Worm (Caenorhabditis elegans) whole organism, young adult: ENCODE results near the gene him-14.

Experiments
- B0035.1 ChIP-seq: sonication (generic microtip); optimal IDR thresholded peaks from 2 replicates; lab custom pipeline; 2016; ENCODE audit warnings: missing genetic modification characterization, mild to moderate bottlenecking, missing compliant biosample characterization, missing genotype, missing genetic modification reagents
- B0261.1 ChIP-seq: sonication (generic microtip); optimal IDR thresholded peaks from 2 replicates; lab custom pipeline; 2016; ENCODE audit warnings: mild to moderate bottlenecking, missing genetic modification characterization, moderate library complexity, missing compliant biosample characterization
- B0336.3 ChIP-seq: fragments of 200-800 bp; sonication (Bioruptor generic); IDR thresholded peaks from 2 replicates; pipeline ENCODE4 v1.3.6; 2022; ENCODE audit warnings: missing genetic modification characterization, missing compliant biosample characterization
- D2030.7 ChIP-seq: fragments of 200-800 bp; sonication (Bioruptor generic); IDR thresholded peaks from 2 replicates; pipeline ENCODE4 v1.3.6; 2022; ENCODE audit warnings: missing genetic modification reagents, missing genetic modification characterization, missing compliant biosample characterization
- F23B12.7 ChIP-seq: sonication (generic microtip); optimal IDR thresholded peaks from 2 replicates; lab custom pipeline; 2017; ENCODE audit warnings: missing genetic modification characterization, mild to moderate bottlenecking, missing compliant biosample characterization, antibody characterized with exemption, moderate library complexity; ENCODE audit not compliant: insufficient read depth
- F33H1.4 ChIP-seq: fragments of 200-800 bp; sonication (Bioruptor generic); IDR thresholded peaks from 2 replicates; pipeline ENCODE4 v1.3.6; 2022; ENCODE audit warnings: missing genetic modification reagents, missing genetic modification characterization, missing compliant biosample characterization
- F49E8.2 ChIP-seq: sonication (generic microtip); optimal IDR thresholded peaks from 3 replicates; lab custom pipeline; 2017; ENCODE audit warnings: missing genetic modification characterization, mild to moderate bottlenecking, missing compliant biosample characterization, antibody characterized with exemption, moderate library complexity; ENCODE audit not compliant: insufficient read depth
- K12H6.12 ChIP-seq: fragments of 200-800 bp; sonication (Bioruptor generic); optimal IDR thresholded peaks from 2 replicates; lab custom pipeline; 2018; ENCODE audit warnings: mild to moderate bottlenecking, missing genetic modification characterization, missing compliant biosample characterization
- Y53G8AR.9 ChIP-seq: fragments of 200-800 bp; sonication (Bioruptor generic); conservative IDR thresholded peaks from 2 replicates; pipeline ENCODE4 v1.3.6; 2022; ENCODE audit warnings: missing genetic modification reagents, missing genetic modification characterization, missing compliant biosample characterization
- Y95B8A.8 ChIP-seq: fragments of 200-800 bp; sonication (Bioruptor generic); IDR thresholded peaks from 2 replicates; pipeline ENCODE4 v1.3.6; 2022; ENCODE audit warnings: missing genetic modification reagents, missing genetic modification characterization, missing compliant biosample characterization
- attf-3 ChIP-seq: fragments of 200-800 bp; sonication (Bioruptor generic); conservative IDR thresholded peaks from 2 replicates; pipeline ENCODE4 v1.3.6; 2022; ENCODE audit warnings: missing genetic modification reagents, missing genetic modification characterization, missing compliant biosample characterization
- attf-5 ChIP-seq: fragments of 200-800 bp; sonication (Bioruptor generic); optimal IDR thresholded peaks from 2 replicates; lab custom pipeline; 2018; ENCODE audit warnings: mild to moderate bottlenecking, missing genetic modification characterization, missing compliant biosample characterization
- attf-6 ChIP-seq: fragments of 200-800 bp; sonication (Bioruptor generic); IDR thresholded peaks from 2 replicates; pipeline ENCODE4 v1.3.6; 2022; ENCODE audit warnings: missing genetic modification reagents, missing genetic modification characterization, missing compliant biosample characterization
- bed-2 ChIP-seq: fragments of 200-800 bp; sonication (Bioruptor generic); IDR thresholded peaks from 2 replicates; pipeline ENCODE4 v1.3.6; 2022; ENCODE audit warnings: missing genetic modification reagents, missing genetic modification characterization, missing compliant biosample characterization
- ceh-27 ChIP-seq: fragments of 200-800 bp; sonication (Bioruptor generic); optimal IDR thresholded peaks from 2 replicates; lab custom pipeline; 2018; ENCODE audit warnings: mild to moderate bottlenecking, missing genetic modification characterization, moderate library complexity, missing compliant biosample characterization
- ceh-40 ChIP-seq: fragments of 200-800 bp; sonication (Bioruptor generic); IDR thresholded peaks from 2 replicates; pipeline ENCODE4 v1.3.6; 2022; ENCODE audit warnings: missing genetic modification characterization, missing compliant biosample characterization
- ceh-58 ChIP-seq: fragments of 200-800 bp; sonication (Bioruptor generic); IDR thresholded peaks from 2 replicates; pipeline ENCODE4 v1.3.6; 2022; ENCODE audit warnings: missing genetic modification characterization, missing compliant biosample characterization
- ceh-91 ChIP-seq: fragments of 200-800 bp; sonication (Bioruptor generic); IDR thresholded peaks from 2 replicates; pipeline ENCODE4 v1.3.6; 2022; ENCODE audit warnings: missing genetic modification reagents, missing genetic modification characterization, missing compliant biosample characterization
- dox-1 ChIP-seq: fragments of 200-800 bp; sonication (Bioruptor generic); IDR thresholded peaks from 2 replicates; pipeline ENCODE4 v1.3.6; 2022; ENCODE audit warnings: missing genetic modification reagents, missing genetic modification characterization, missing compliant biosample characterization
- dpff-1 ChIP-seq: sonication (generic microtip); optimal IDR thresholded peaks from 2 replicates; lab custom pipeline; 2017; ENCODE audit warnings: mild to moderate bottlenecking, missing genetic modification characterization, missing compliant biosample characterization
- egl-18 ChIP-seq: fragments of 200-800 bp; sonication (Bioruptor generic); IDR thresholded peaks from 2 replicates; pipeline ENCODE4 v1.3.6; 2022; ENCODE audit warnings: missing genetic modification reagents, missing genetic modification characterization, missing compliant biosample characterization
- hmg-1.2 ChIP-seq: fragments of 200-800 bp; sonication (Bioruptor generic); IDR thresholded peaks from 2 replicates; pipeline ENCODE4 v1.3.6; 2022; ENCODE audit warnings: missing genetic modification reagents, missing genetic modification characterization, missing compliant biosample characterization
- hmg-20 ChIP-seq: fragments of 200-800 bp; sonication (Bioruptor generic); IDR thresholded peaks from 2 replicates; pipeline ENCODE4 v1.3.6; 2022; ENCODE audit warnings: missing genetic modification reagents, missing genetic modification characterization, missing compliant biosample characterization
- let-526 ChIP-seq: fragments of 200-800 bp; sonication (Bioruptor generic); IDR thresholded peaks from 2 replicates; pipeline ENCODE4 v1.3.6; 2022; ENCODE audit warnings: missing genetic modification reagents, missing genetic modification characterization, missing compliant biosample characterization
- let-607 ChIP-seq, 2 experiments: fragments of 200-800 bp in 1 of 2; sonication (Bioruptor generic) in 1 of 2; sonication (generic microtip) in 1 of 2; optimal IDR thresholded peaks; 2 replicates each; lab custom pipeline; 2016 to 2018; ENCODE audit warnings: mild to moderate bottlenecking in 2 of 2, missing compliant biosample characterization in 2 of 2, missing genetic modification characterization in 2 of 2, moderate library complexity in 2 of 2, missing genotype in 1 of 2
- lin-26 ChIP-seq: fragments of 200-800 bp; sonication (Bioruptor generic); IDR thresholded peaks from 2 replicates; pipeline ENCODE4 v1.3.6; 2022; ENCODE audit warnings: missing genetic modification reagents, missing genetic modification characterization, missing compliant biosample characterization
- lin-35 ChIP-seq, 3 experiments: fragments of 150-350 bp in 2 of 3; sonication (generic microtip) in 1 of 3; optimal IDR thresholded peaks; 2 replicates each; lab custom pipeline; 2014 to 2018; ENCODE audit warnings: missing biosample characterization in 3 of 3, missing genetic modification characterization in 3 of 3, missing genetic modification reagents in 3 of 3
- lin-40 ChIP-seq: sonication (generic microtip); optimal IDR thresholded peaks from 2 replicates; lab custom pipeline; 2016; ENCODE audit warnings: missing genetic modification characterization, mild to moderate bottlenecking, missing compliant biosample characterization, missing genotype, missing genetic modification reagents
- lir-1 ChIP-seq: fragments of 200-800 bp; sonication (Bioruptor generic); conservative IDR thresholded peaks from 2 replicates; pipeline ENCODE4 v1.3.6; 2022; ENCODE audit warnings: missing genetic modification reagents, missing genetic modification characterization, missing compliant biosample characterization
- madf-8 ChIP-seq: fragments of 200-800 bp; sonication (Bioruptor generic); conservative IDR thresholded peaks from 2 replicates; pipeline ENCODE4 v1.3.6; 2022; ENCODE audit warnings: missing genetic modification reagents, missing genetic modification characterization, missing compliant biosample characterization
- nhr-120 ChIP-seq: fragments of 200-800 bp; sonication (Bioruptor generic); IDR thresholded peaks from 2 replicates; pipeline ENCODE4 v1.3.6; 2022; ENCODE audit warnings: missing genetic modification characterization, missing compliant biosample characterization
- nhr-179 ChIP-seq: sonication (generic microtip); optimal IDR thresholded peaks from 2 replicates; lab custom pipeline; 2016; ENCODE audit warnings: mild to moderate bottlenecking, missing genetic modification characterization, missing compliant biosample characterization
- nhr-27 ChIP-seq: fragments of 200-800 bp; sonication (Bioruptor generic); optimal IDR thresholded peaks from 2 replicates; lab custom pipeline; 2018; ENCODE audit warnings: mild to moderate bottlenecking, missing genetic modification characterization, moderate library complexity, missing compliant biosample characterization
- nhr-80 ChIP-seq: sonication (generic microtip); optimal IDR thresholded peaks from 2 replicates; lab custom pipeline; 2016; ENCODE audit warnings: missing genetic modification characterization, missing compliant biosample characterization
- nhr-90 ChIP-seq: sonication (generic microtip); optimal IDR thresholded peaks from 2 replicates; lab custom pipeline; 2016; ENCODE audit warnings: missing genotype, mild to moderate bottlenecking, missing genetic modification characterization, missing compliant biosample characterization
- sea-2 ChIP-seq: fragments of 200-800 bp; sonication (Bioruptor generic); IDR thresholded peaks from 2 replicates; pipeline ENCODE4 v1.3.6; 2022; ENCODE audit warnings: missing genetic modification characterization, missing compliant biosample characterization
- snpc-4 ChIP-seq, 5 experiments: fragments of 150-350 bp in 1 of 5; sonication (generic microtip) in 4 of 5; optimal IDR thresholded peaks; 2 replicates each; lab custom pipeline; 2014 to 2018; ENCODE audit warnings: missing genetic modification characterization in 5 of 5, missing biosample characterization in 3 of 5, antibody characterized with exemption in 2 of 5, mild to moderate bottlenecking in 2 of 5, missing compliant biosample characterization in 2 of 5, missing genotype in 2 of 5, moderate library complexity in 2 of 5, missing genetic modification reagents in 1 of 5
- somi-1 ChIP-seq: fragments of 200-800 bp; sonication (Bioruptor generic); optimal IDR thresholded peaks from 2 replicates; lab custom pipeline; 2018; ENCODE audit warnings: mild to moderate bottlenecking, missing genetic modification characterization, missing compliant biosample characterization
- sptf-2 ChIP-seq: fragments of 200-800 bp; sonication (Bioruptor generic); optimal IDR thresholded peaks from 2 replicates; lab custom pipeline; 2018; ENCODE audit warnings: mild to moderate bottlenecking, missing genetic modification characterization, missing compliant biosample characterization
- tbp1 ChIP-seq: fragments of 200-800 bp; sonication (Bioruptor generic); optimal IDR thresholded peaks from 2 replicates; lab custom pipeline; 2018; ENCODE audit warnings: mild to moderate bottlenecking, missing genetic modification characterization, missing compliant biosample characterization
- tlf-1 ChIP-seq: fragments of 200-800 bp; sonication (Bioruptor generic); optimal IDR thresholded peaks from 2 replicates; lab custom pipeline; 2018; ENCODE audit warnings: mild to moderate bottlenecking, missing genetic modification characterization, missing compliant biosample characterization
- xnd-1 ChIP-seq: sonication (generic microtip); optimal IDR thresholded peaks from 2 replicates; lab custom pipeline; 2016; ENCODE audit warnings: missing genotype, missing genetic modification reagents, missing genetic modification characterization, missing compliant biosample characterization
- ztf-18 ChIP-seq: sonication (generic microtip); optimal IDR thresholded peaks from 2 replicates; lab custom pipeline; 2016; ENCODE audit warnings: missing genotype, mild to moderate bottlenecking, missing genetic modification characterization, missing compliant biosample characterization

Gene him-14

ce11 chrII:7029524-7029923 lies 40.2 kb downstream of the him-14 start:
- TF ChIP-seq dpff-1 (no peak), hmg-20 (GFP tag; lab: Robert Waterston, UW) (no peak), B0261.1 (tag; lab: Kevin White, UChicago) (no peak), lir-1 (GFP tag; lab: Robert Waterston, UW) (no peak), F49E8.2 (tag; lab: Kevin White, UChicago) (no peak), lin-26 (no peak), attf-6 (GFP tag; lab: Robert Waterston, UW) (no peak), ceh-40 (GFP tag; lab: Robert Waterston, UW) (no peak), bed-2 (GFP tag; lab: Robert Waterston, UW) (no peak), tlf-1 (GFP tag; lab: Kevin White, UChicago) (no peak), hmg-1.2 (GFP tag; lab: Robert Waterston, UW) (no peak), tbp1 (GFP tag; lab: Kevin White, UChicago) (no peak), nhr-179 (no peak), ceh-58 (GFP tag; lab: Robert Waterston, UW) (no peak), sptf-2 (GFP tag; lab: Kevin White, UChicago) (no peak), K12H6.12 (no peak), nhr-120 (GFP tag; lab: Robert Waterston, UW) (no peak), F33H1.4 (GFP tag; lab: Robert Waterston, UW) (no peak), attf-3 (GFP tag; lab: Robert Waterston, UW) (no peak)
- TF ChIP-seq, all 124 proteins: peak for 0

DNA sequence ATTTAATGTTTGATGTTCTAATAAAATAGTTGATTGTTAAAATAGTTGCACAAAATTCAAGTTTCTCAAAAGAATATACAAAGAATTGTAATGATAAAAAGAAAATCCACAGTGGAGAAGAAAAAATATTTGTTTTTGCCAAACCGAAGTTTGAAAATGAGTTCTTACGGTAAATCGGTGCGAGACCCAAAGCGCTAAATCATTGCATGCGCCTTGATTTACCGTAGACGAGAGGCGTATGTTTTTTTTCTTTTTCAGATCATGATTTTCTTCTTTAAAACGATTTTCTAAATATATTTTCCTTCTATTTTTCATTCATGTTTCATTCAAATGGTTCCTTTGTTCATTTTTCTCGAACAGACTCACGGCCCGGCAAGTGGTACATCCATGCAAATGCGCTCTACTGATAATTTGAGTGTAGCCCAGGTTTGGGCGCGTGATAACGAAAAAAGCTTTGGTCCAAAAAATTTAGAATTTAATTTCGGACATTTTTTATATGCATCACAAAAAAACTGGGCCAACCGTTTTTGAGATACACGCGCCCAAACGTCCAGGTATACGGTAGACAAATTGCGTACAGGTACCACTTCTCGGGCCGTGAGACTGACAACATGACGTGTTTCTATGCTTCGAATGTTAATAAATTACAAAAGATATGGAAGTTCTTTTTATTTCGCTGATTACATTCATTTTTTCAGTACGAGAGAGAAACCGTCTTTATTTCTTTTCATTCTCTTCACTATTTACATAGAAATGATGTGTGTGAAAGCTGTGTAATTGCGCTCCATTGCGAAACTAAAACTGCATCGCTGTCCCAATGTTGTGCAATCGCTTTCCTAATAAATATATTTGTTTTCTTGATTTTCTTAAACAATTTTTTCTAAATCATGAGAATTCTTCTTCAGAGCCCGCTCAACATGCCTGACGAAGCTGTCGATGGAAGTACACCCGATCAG lies 44.6 kb downstream of the him-14 start, which contains the start of gene znf-598:
Gene znf-598, plus strand, starts transcription at position 906 of the 956 bp plus-strand sequence.
- no peak for TF ChIP-seq let-526
- no peak for TF ChIP-seq ceh-27 (GFP tag; lab: Kevin White, UChicago)
- no peak for TF ChIP-seq somi-1 (GFP tag; lab: Kevin White, UChicago)
- TF ChIP-seq F23B12.7 (tag; lab: Kevin White, UChicago), result no peak
- TF ChIP-seq nhr-90 (tag; lab: Kevin White, UChicago), result no peak
- no peak for TF ChIP-seq B0035.1 (tag; lab: Kevin White, UChicago)
- peak; percentile 86 for TF ChIP-seq F33H1.4 (GFP tag; lab: Robert Waterston, UW)
- no peak for TF ChIP-seq lin-35 (GFP tag; optimal IDR thresholded peaks at IDR 0.05; lab: Kevin White, UChicago)
- no peak for TF ChIP-seq ceh-91 (GFP tag; lab: Robert Waterston, UW)
- peak; percentile 51; the same call in 1 of the 2 replicates for TF ChIP-seq madf-8 (GFP tag; lab: Robert Waterston, UW)
- TF ChIP-seq xnd-1, result peak; percentile 77
- TF ChIP-seq K12H6.12, result no peak
- peak; percentile 34; the same call in 1 of the 2 replicates for TF ChIP-seq D2030.7 (GFP tag; lab: Robert Waterston, UW)
- TF ChIP-seq nhr-80 (tag; lab: Kevin White, UChicago), result peak; percentile 84
- no peak for TF ChIP-seq sea-2
- no peak for TF ChIP-seq lir-1 (GFP tag; lab: Robert Waterston, UW)
- TF ChIP-seq Y53G8AR.9 (GFP tag; lab: Robert Waterston, UW), result no peak
- TF ChIP-seq ztf-18, result peak; percentile 40
- TF ChIP-seq dox-1 (GFP tag; lab: Robert Waterston, UW), result 0 out of 2 replicates have a peak, but pooled peaks have one; percentile 25
- no peak for TF ChIP-seq B0261.1 (tag; lab: Kevin White, UChicago)
- TF ChIP-seq egl-18 (GFP tag; lab: Robert Waterston, UW), result no peak
- 0 out of 2 replicates have a peak, but pooled peaks have one; percentile 22 for TF ChIP-seq B0336.3
- TF ChIP-seq F49E8.2 (tag; lab: Kevin White, UChicago), result no peak
- no peak for TF ChIP-seq nhr-27 (tag; lab: Kevin White, UChicago)
- no peak for TF ChIP-seq snpc-4 (GFP tag; optimal IDR thresholded peaks at IDR 0.05; lab: Kevin White, UChicago)
- peak in 1 of 4 experiments; percentile 16 for TF ChIP-seq snpc-4 (tag; optimal IDR thresholded peaks at IDR 0.05; lab: Kevin White, UChicago)
- TF ChIP-seq attf-5 (GFP tag; lab: Kevin White, UChicago), result peak; percentile 70
- no peak for TF ChIP-seq Y95B8A.8
- TF ChIP-seq let-607 (tag; optimal IDR thresholded peaks at IDR 0.05; lab: Kevin White, UChicago), result peak; percentile 66 to 73
- TF ChIP-seq hmg-1.2 (GFP tag; lab: Robert Waterston, UW), result peak; percentile 35
- TF ChIP-seq lin-40 (tag; lab: Kevin White, UChicago), result peak; percentile 12
